1 fruit fly cellular context compared by ENCODE assay signal in the genomic region with DNA sequence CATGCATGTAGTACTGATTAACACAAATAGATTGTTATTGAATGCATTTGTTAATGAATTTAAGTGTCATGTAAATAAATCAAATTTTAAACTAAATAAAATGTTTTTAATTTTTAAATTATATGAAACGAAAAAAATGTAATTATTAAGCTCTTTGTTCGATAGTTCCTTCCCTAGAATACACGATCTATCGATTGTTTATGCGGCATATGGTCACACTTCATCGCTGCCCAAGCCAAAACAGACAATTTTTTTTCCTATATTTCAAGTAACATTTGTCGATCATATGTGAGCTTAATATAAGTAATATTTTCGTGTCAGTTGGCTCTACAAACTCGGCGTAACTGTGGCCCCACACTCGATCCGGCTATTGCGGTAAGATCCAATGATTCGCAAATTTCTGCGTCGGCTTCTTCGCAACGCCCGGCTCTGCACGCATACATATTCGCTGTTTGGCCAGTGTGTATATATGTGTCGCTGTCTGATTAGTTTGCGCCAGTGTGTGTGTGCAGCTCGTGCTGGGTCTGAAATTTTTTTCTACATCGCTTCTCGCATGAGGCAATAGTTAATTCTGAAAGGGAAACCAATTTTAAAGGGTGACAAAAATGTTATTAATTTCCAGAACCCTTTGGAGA.
A peak's percentile ranks its signal among the peaks of the same experiment; 100 is the strongest.
TF ChIP-seq lines count a peak whose summit lies in the region.

A gene (plus strand): TSS at position 207 of the 635 bp plus-strand sequence.

TF ChIP-seq in whole organism, embryonic, 481 proteins besides CTCF, POLR2A, EP300 and RAD21 (continued from another document):
- peak; percentile 71 for TF ChIP-seq hbn (GFP tag; IDR thresholded peaks at IDR 0.05; lab: Robert Waterston, UW; ENCODE audit: partially characterized antibody)
- no peak for TF ChIP-seq run (tag; optimal IDR thresholded peaks at IDR 0.05; lab: Kevin White, UChicago)
- TF ChIP-seq Bdp1 (GFP tag; optimal IDR thresholded peaks at IDR 0.05; lab: Kevin White, UChicago) = no peak
- no peak for TF ChIP-seq Gsc (GFP tag; IDR thresholded peaks at IDR 0.05; lab: Robert Waterston, UW)
- TF ChIP-seq D (optimal IDR thresholded peaks at IDR 0.05; lab: Kevin White, UChicago) = no peak
- TF ChIP-seq D (GFP tag; optimal IDR thresholded peaks at IDR 0.05; lab: Kevin White, UChicago) = no peak
- TF ChIP-seq Hsf (GFP tag; optimal IDR thresholded peaks at IDR 0.05; lab: Kevin White, UChicago) = peak; percentile 24
- no peak for TF ChIP-seq H15 (GFP tag; IDR thresholded peaks at IDR 0.05; lab: Robert Waterston, UW)
- TF ChIP-seq Dref (GFP tag; IDR thresholded peaks at IDR 0.05; lab: Robert Waterston, UW) = peak; percentile 72
- TF ChIP-seq CG3847 (GFP tag; IDR thresholded peaks at IDR 0.05; lab: Robert Waterston, UW) = peak; percentile 55
- no peak for TF ChIP-seq CG10366 (GFP tag; IDR thresholded peaks at IDR 0.05; lab: Robert Waterston, UW)
- TF ChIP-seq ara (GFP tag; IDR thresholded peaks at IDR 0.05; lab: Robert Waterston, UW) = no peak
- no peak for TF ChIP-seq Vsx1 (GFP tag; optimal IDR thresholded peaks at IDR 0.05; lab: Kevin White, UChicago)
- no peak for TF ChIP-seq CG15514 (GFP tag; optimal IDR thresholded peaks at IDR 0.05; lab: Kevin White, UChicago)
- TF ChIP-seq vfl (GFP tag; optimal IDR thresholded peaks at IDR 0.05; lab: Kevin White, UChicago) = no peak
- TF ChIP-seq usp (GFP tag; optimal IDR thresholded peaks at IDR 0.05; lab: Kevin White, UChicago) = no peak
- TF ChIP-seq inv (GFP tag; IDR thresholded peaks at IDR 0.05; lab: Robert Waterston, UW; ENCODE audit: partially characterized antibody) = peak; percentile 88
- TF ChIP-seq gt (GFP tag; IDR thresholded peaks at IDR 0.05; lab: Robert Waterston, UW) = no peak
- TF ChIP-seq fd102C (GFP tag; optimal IDR thresholded peaks at IDR 0.05; lab: Kevin White, UChicago) = no peak
- TF ChIP-seq trh (GFP tag; optimal IDR thresholded peaks at IDR 0.05; lab: Kevin White, UChicago) = no peak
- TF ChIP-seq PHDP (tag; optimal IDR thresholded peaks at IDR 0.05; lab: Kevin White, UChicago) = no peak
- no peak for TF ChIP-seq bowl (GFP tag; IDR thresholded peaks at IDR 0.05; lab: Robert Waterston, UW)
- TF ChIP-seq slbo (GFP tag; IDR thresholded peaks at IDR 0.05; lab: Robert Waterston, UW) = peak; percentile 75
- TF ChIP-seq pan (optimal IDR thresholded peaks at IDR 0.05; lab: Kevin White, UChicago) = no peak
- TF ChIP-seq pan (GFP tag; optimal IDR thresholded peaks at IDR 0.05 in 1 of 2, IDR thresholded peaks at IDR 0.05 in 1 of 2) = no peak
- TF ChIP-seq fu2 (GFP tag; optimal IDR thresholded peaks at IDR 0.05; lab: Kevin White, UChicago) = no peak
- peak; percentile 17 for TF ChIP-seq ind (GFP tag; optimal IDR thresholded peaks at IDR 0.05; lab: Kevin White, UChicago)
- peak; percentile 31; the same call in 1 of the 2 replicates for TF ChIP-seq sisA (GFP tag; IDR thresholded peaks at IDR 0.05; lab: Robert Waterston, UW)
- no peak for TF ChIP-seq CG4282 (GFP tag; optimal IDR thresholded peaks at IDR 0.05; lab: Kevin White, UChicago)
- peak; percentile 79 for TF ChIP-seq Doc3 (GFP tag; IDR thresholded peaks at IDR 0.05; lab: Robert Waterston, UW; ENCODE audit: partially characterized antibody)
- TF ChIP-seq dmrt99B (tag; optimal IDR thresholded peaks at IDR 0.05; lab: Kevin White, UChicago) = no peak
- peak; percentile 87 for TF ChIP-seq CG6791 (GFP tag; IDR thresholded peaks at IDR 0.05; lab: Robert Waterston, UW; ENCODE audit: partially characterized antibody)
- TF ChIP-seq Ada2b (GFP tag; IDR thresholded peaks at IDR 0.05; lab: Robert Waterston, UW) = no peak
- peak; percentile 76 for TF ChIP-seq CG34224 (GFP tag; IDR thresholded peaks at IDR 0.05; lab: Robert Waterston, UW; ENCODE audit: partially characterized antibody)
- TF ChIP-seq E2f2 (GFP tag; IDR thresholded peaks at IDR 0.05; lab: Robert Waterston, UW) = peak; percentile 43; the same call in 1 of the 2 replicates
- TF ChIP-seq btn (GFP tag; optimal IDR thresholded peaks at IDR 0.05; lab: Kevin White, UChicago) = no peak
- TF ChIP-seq fd3F (GFP tag; optimal IDR thresholded peaks at IDR 0.05; lab: Kevin White, UChicago) = no peak
- TF ChIP-seq CG6654 (GFP tag; optimal IDR thresholded peaks at IDR 0.05; lab: Kevin White, UChicago) = no peak
- no peak for TF ChIP-seq abd-A (tag; optimal IDR thresholded peaks at IDR 0.05; lab: Kevin White, UChicago)
- peak; percentile 33; the same call in 1 of the 2 replicates for TF ChIP-seq Ptx1 (GFP tag; IDR thresholded peaks at IDR 0.05; lab: Robert Waterston, UW)
- TF ChIP-seq zfh2 (GFP tag; optimal IDR thresholded peaks at IDR 0.05; lab: Kevin White, UChicago) = no peak
- TF ChIP-seq Camta (GFP tag; optimal IDR thresholded peaks at IDR 0.05; lab: Kevin White, UChicago) = no peak
- no peak for TF ChIP-seq Drgx (GFP tag; IDR thresholded peaks at IDR 0.05; lab: Robert Waterston, UW)
- no peak for TF ChIP-seq Xbp1 (GFP tag; optimal IDR thresholded peaks at IDR 0.05; lab: Kevin White, UChicago)
- TF ChIP-seq Sin3A (optimal IDR thresholded peaks at IDR 0.05; lab: Kevin White, UChicago) = peak; percentile 45
- no peak for TF ChIP-seq C15 (GFP tag; IDR thresholded peaks at IDR 0.05; lab: Robert Waterston, UW)
- no peak for TF ChIP-seq CG7839 (tag; optimal IDR thresholded peaks at IDR 0.05; lab: Kevin White, UChicago)
- no peak for TF ChIP-seq jing (GFP tag; optimal IDR thresholded peaks at IDR 0.05; lab: Kevin White, UChicago)
- no peak for TF ChIP-seq Elba2 (GFP tag; optimal IDR thresholded peaks at IDR 0.05; lab: Kevin White, UChicago)
- no peak for TF ChIP-seq CG14014 (GFP tag; IDR thresholded peaks at IDR 0.05; lab: Robert Waterston, UW)
- TF ChIP-seq CG8944 (GFP tag; optimal IDR thresholded peaks at IDR 0.05; lab: Kevin White, UChicago) = no peak
- TF ChIP-seq CG6854 (GFP tag; optimal IDR thresholded peaks at IDR 0.05; lab: Kevin White, UChicago) = no peak
- TF ChIP-seq tll (GFP tag; optimal IDR thresholded peaks at IDR 0.05; lab: Kevin White, UChicago) = no peak
- peak; percentile 75 for TF ChIP-seq Med (GFP tag; lab: Kevin White, UChicago)
- no peak for TF ChIP-seq CG18599 (GFP tag; optimal IDR thresholded peaks at IDR 0.05; lab: Kevin White, UChicago)
- no peak for TF ChIP-seq lmd (GFP tag; IDR thresholded peaks at IDR 0.05; lab: Robert Waterston, UW)
- peak; percentile 92 for TF ChIP-seq CG16813 (GFP tag; IDR thresholded peaks at IDR 0.05; lab: Robert Waterston, UW; ENCODE audit: partially characterized antibody)
- TF ChIP-seq Fer2 (tag; optimal IDR thresholded peaks at IDR 0.05; lab: Kevin White, UChicago) = no peak
- peak; percentile 44 for TF ChIP-seq pzg (GFP tag; optimal IDR thresholded peaks at IDR 0.05; lab: Kevin White, UChicago)
- TF ChIP-seq row (GFP tag; IDR thresholded peaks at IDR 0.05; lab: Robert Waterston, UW) = peak; percentile 85
- no peak for TF ChIP-seq Nf-YC (tag; optimal IDR thresholded peaks at IDR 0.05; lab: Kevin White, UChicago)
- TF ChIP-seq Side (GFP tag; optimal IDR thresholded peaks at IDR 0.05; lab: Kevin White, UChicago) = no peak
- TF ChIP-seq Dp (GFP tag; optimal IDR thresholded peaks at IDR 0.05; lab: Kevin White, UChicago) = peak; percentile 15
- peak; percentile 77 for TF ChIP-seq CG2129 (GFP tag; IDR thresholded peaks at IDR 0.05; lab: Robert Waterston, UW; ENCODE audit: partially characterized antibody)
- TF ChIP-seq CG10543 (GFP tag; optimal IDR thresholded peaks at IDR 0.05; lab: Kevin White, UChicago) = no peak
- no peak for TF ChIP-seq HmgD (GFP tag; optimal IDR thresholded peaks at IDR 0.05; lab: Kevin White, UChicago)
- no peak for TF ChIP-seq crp (GFP tag; optimal IDR thresholded peaks at IDR 0.05; lab: Kevin White, UChicago)
- peak; percentile 46 for TF ChIP-seq CG30403 (GFP tag; optimal IDR thresholded peaks at IDR 0.05; lab: Kevin White, UChicago)
- peak; percentile 64 for TF ChIP-seq MESR4 (GFP tag; optimal IDR thresholded peaks at IDR 0.05; lab: Kevin White, UChicago)
- peak; percentile 81 for TF ChIP-seq CG34422 (GFP tag; IDR thresholded peaks at IDR 0.05; lab: Robert Waterston, UW)
- peak; percentile 62; the same call in 1 of the 2 replicates for TF ChIP-seq CG32772 (GFP tag; IDR thresholded peaks at IDR 0.05; lab: Robert Waterston, UW)
- no peak for TF ChIP-seq CG17568 (GFP tag; optimal IDR thresholded peaks at IDR 0.05; lab: Kevin White, UChicago)
- peak; percentile 81 for TF ChIP-seq CG9932 (GFP tag; IDR thresholded peaks at IDR 0.05; lab: Robert Waterston, UW)
- peak; percentile 66 for TF ChIP-seq stwl (tag; optimal IDR thresholded peaks at IDR 0.05; lab: Kevin White, UChicago)
- peak; percentile 77 for TF ChIP-seq MBD-R2 (GFP tag; IDR thresholded peaks at IDR 0.05; lab: Robert Waterston, UW)
- TF ChIP-seq crol (GFP tag; IDR thresholded peaks at IDR 0.05; lab: Robert Waterston, UW) = no peak
- TF ChIP-seq ab (GFP tag; optimal IDR thresholded peaks at IDR 0.05; lab: Kevin White, UChicago) = no peak
- peak; percentile 15 for TF ChIP-seq HmgZ (tag; optimal IDR thresholded peaks at IDR 0.05; lab: Kevin White, UChicago)
- peak; percentile 56 for TF ChIP-seq CG12659 (GFP tag; optimal IDR thresholded peaks at IDR 0.05; lab: Kevin White, UChicago)
- TF ChIP-seq CG12942 (GFP tag; optimal IDR thresholded peaks at IDR 0.05; lab: Kevin White, UChicago) = no peak
- peak; percentile 59 for TF ChIP-seq CG9797 (GFP tag; optimal IDR thresholded peaks at IDR 0.05; lab: Kevin White, UChicago)
- TF ChIP-seq ems (GFP tag; optimal IDR thresholded peaks at IDR 0.05; lab: Kevin White, UChicago) = no peak
- no peak for TF ChIP-seq slou (GFP tag; optimal IDR thresholded peaks at IDR 0.05; lab: Kevin White, UChicago)
- TF ChIP-seq zen2 (GFP tag; IDR thresholded peaks at IDR 0.05; lab: Robert Waterston, UW; ENCODE audit: partially characterized antibody) = peak; percentile 27; the same call in 1 of the 3 replicates
- no peak for TF ChIP-seq sr (GFP tag; IDR thresholded peaks at IDR 0.05; lab: Robert Waterston, UW)
- peak; percentile 89 for TF ChIP-seq bbx (GFP tag; IDR thresholded peaks at IDR 0.05; lab: Robert Waterston, UW; ENCODE audit: partially characterized antibody)
- peak; percentile 72 for TF ChIP-seq nerfin-1 (tag; optimal IDR thresholded peaks at IDR 0.05; lab: Kevin White, UChicago)
- TF ChIP-seq Neu2 (GFP tag; optimal IDR thresholded peaks at IDR 0.05; lab: Kevin White, UChicago; ENCODE audit: borderline replicate concordance) = no peak
- TF ChIP-seq CG2712 (tag; optimal IDR thresholded peaks at IDR 0.05; lab: Kevin White, UChicago) = no peak
- peak; percentile 92 for TF ChIP-seq amos (GFP tag; IDR thresholded peaks at IDR 0.05; lab: Robert Waterston, UW; ENCODE audit: partially characterized antibody)
- no peak for TF ChIP-seq MTF-1 (GFP tag; optimal IDR thresholded peaks at IDR 0.05; lab: Kevin White, UChicago; ENCODE audit: borderline replicate concordance)
- TF ChIP-seq gfzf (GFP tag; optimal IDR thresholded peaks at IDR 0.05; lab: Kevin White, UChicago) = peak; percentile 37
- TF ChIP-seq CG4707 (GFP tag; optimal IDR thresholded peaks at IDR 0.05; lab: Kevin White, UChicago) = no peak
- no peak for TF ChIP-seq CG10431 (GFP tag; optimal IDR thresholded peaks at IDR 0.05; lab: Kevin White, UChicago)
- no peak for TF ChIP-seq CG1792 (GFP tag; optimal IDR thresholded peaks at IDR 0.05; lab: Kevin White, UChicago)
- TF ChIP-seq NfI (GFP tag; optimal IDR thresholded peaks at IDR 0.05; lab: Kevin White, UChicago) = no peak
- peak; percentile 33 for TF ChIP-seq CG15696 (tag; optimal IDR thresholded peaks at IDR 0.05; lab: Kevin White, UChicago)
- TF ChIP-seq CG15601 (tag; optimal IDR thresholded peaks at IDR 0.05; lab: Kevin White, UChicago) = no peak
- TF ChIP-seq CG3838 (GFP tag; optimal IDR thresholded peaks at IDR 0.05; lab: Kevin White, UChicago) = no peak
- TF ChIP-seq Atf3 (GFP tag; optimal IDR thresholded peaks at IDR 0.05; lab: Kevin White, UChicago) = no peak
- TF ChIP-seq CG7963 (GFP tag; IDR thresholded peaks at IDR 0.05; lab: Robert Waterston, UW; ENCODE audit: partially characterized antibody) = peak; percentile 87
- TF ChIP-seq psq (GFP tag; optimal IDR thresholded peaks at IDR 0.05; lab: Kevin White, UChicago) = no peak
- no peak for TF ChIP-seq tio (GFP tag; optimal IDR thresholded peaks at IDR 0.05; lab: Kevin White, UChicago)
- TF ChIP-seq nau (GFP tag; optimal IDR thresholded peaks at IDR 0.05; lab: Kevin White, UChicago) = no peak
- TF ChIP-seq D19A (tag; optimal IDR thresholded peaks at IDR 0.05; lab: Kevin White, UChicago) = no peak
- peak; percentile 35 for TF ChIP-seq trem (tag; optimal IDR thresholded peaks at IDR 0.05; lab: Kevin White, UChicago)
- TF ChIP-seq ap (GFP tag; IDR thresholded peaks at IDR 0.05; lab: Robert Waterston, UW) = no peak
